Fruit fly (Drosophila melanogaster) whole organism: Measurements from ENCODE around the gene hh.

Source experiments
- CG8478 ChIP-seq: fragments of >200 bp; optimal IDR thresholded peaks from 2 replicates; lab custom pipeline; 2018; ENCODE audit warnings: inconsistent platforms
- Dll ChIP-seq: fragments of >200 bp; optimal IDR thresholded peaks from 2 replicates; lab custom pipeline; 2017
- EcR ChIP-seq, 2 experiments: fragments of >200 bp; optimal IDR thresholded peaks; 2 replicates each; lab custom pipeline; 2017; ENCODE audit warnings: missing biosample characterization in 2 of 2, missing genetic modification characterization in 2 of 2, missing genetic modification reagents in 2 of 2
- pan ChIP-seq: fragments of >200 bp; optimal IDR thresholded peaks from 2 replicates; lab custom pipeline; 2017
- psq ChIP-seq: fragments of >200 bp; optimal IDR thresholded peaks from 2 replicates; lab custom pipeline; 2017
- usp ChIP-seq: fragments of >200 bp; optimal IDR thresholded peaks from 2 replicates; lab custom pipeline; 2017; ENCODE audit warnings: missing biosample characterization, missing genetic modification characterization, mixed read lengths

hh gene

DNA sequence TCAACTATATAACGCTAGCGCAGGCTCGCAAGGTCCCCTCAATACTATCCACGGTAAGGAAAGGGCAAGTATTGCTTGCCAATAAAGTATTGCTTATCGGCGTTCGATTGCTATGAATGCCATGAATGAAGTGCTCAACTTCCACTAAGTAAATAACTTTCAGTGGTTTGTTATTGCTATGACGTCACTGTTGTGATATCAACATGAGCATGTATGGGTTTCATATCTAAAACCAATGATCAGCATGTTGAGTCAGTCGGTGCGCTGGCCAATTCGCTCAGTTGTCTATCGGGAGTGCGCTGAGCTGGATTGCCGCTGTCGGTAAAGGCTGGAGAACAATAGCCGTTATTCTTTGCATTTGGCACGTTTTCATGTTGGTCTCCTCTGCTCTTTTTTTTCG lies 20.8 kb downstream of the hh start:
- TF ChIP-seq psq (lab: Kevin White, UChicago) (no peak), usp (GFP tag; lab: Kevin White, UChicago) (no peak), Dll (no peak), CG8478 (lab: Kevin White, UChicago) (no peak), pan (lab: Kevin White, UChicago) (no peak), EcR (GFP tag; optimal IDR thresholded peaks at IDR 0.05; lab: Kevin White, UChicago) (no peak)

DNA sequence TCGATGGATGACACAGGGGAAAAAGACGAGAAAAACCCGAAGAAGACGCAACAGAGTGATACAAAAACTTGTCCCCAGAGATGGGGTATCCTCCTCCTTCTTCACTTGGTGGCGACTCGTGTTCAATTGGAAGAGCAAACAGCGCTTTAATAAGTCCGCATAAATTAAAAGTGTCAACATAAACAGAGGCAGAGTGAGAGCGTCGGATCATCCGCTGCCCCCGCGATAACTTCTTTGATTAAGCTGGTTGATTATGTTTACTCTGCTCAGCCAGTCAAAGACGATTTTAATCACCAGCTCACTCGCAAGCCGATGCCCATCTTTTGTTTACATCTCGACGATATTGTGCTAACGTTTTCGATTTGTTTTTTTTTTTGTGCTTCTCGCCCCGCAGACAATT lies 21.8 kb downstream of the hh start:
- TF ChIP-seq Dll: no peak

DNA sequence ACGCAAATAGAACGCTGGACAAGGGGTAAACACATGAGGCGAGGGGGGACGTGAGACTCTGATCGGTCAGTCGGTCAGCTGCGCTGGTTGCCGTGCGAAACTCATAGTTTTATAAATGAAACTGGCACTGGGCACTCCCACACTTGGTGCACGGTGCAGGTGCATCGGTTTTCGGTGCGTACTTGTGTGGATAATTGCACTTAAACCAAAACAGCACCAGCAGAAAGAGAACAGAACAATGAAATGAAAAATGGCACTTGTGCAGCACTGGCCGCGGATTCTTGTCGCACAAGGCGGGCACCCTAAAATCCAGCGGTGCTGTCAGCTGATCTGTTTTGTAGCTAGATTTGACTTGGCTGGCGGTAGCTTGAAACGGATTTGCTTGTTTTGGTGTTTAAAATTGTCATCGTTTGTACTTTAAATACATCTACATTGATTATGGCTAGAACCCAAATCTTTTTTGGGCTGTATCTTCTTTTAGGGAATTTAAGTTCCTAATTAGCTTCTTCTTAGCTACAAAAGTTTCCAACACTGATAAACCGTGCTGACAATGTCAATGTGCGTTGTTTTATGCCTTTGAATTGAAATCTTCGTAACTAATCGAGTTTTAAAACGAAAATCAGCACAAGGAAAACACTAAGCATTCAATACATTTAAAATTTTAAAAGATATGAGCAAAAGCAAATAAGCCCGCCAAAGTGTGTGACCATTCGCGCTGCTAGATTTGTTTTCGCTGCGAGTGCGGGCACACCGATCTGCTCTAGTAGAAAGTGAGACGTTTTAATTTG lies 23.8 kb downstream of the hh start, which contains the start of the genes Rassf and CenB1A:
Rassf (minus strand) TSS at position 249 of the 788 bp plus-strand sequence.
CenB1A (plus strand) TSS at position 718 of the 788 bp plus-strand sequence.
- TF ChIP-seq Dll (no peak), usp (GFP tag; lab: Kevin White, UChicago) (no peak), psq (lab: Kevin White, UChicago) (no peak), EcR (GFP tag; optimal IDR thresholded peaks at IDR 0.05; lab: Kevin White, UChicago) (no peak), pan (lab: Kevin White, UChicago) (no peak), CG8478 (lab: Kevin White, UChicago) (no peak)

DNA sequence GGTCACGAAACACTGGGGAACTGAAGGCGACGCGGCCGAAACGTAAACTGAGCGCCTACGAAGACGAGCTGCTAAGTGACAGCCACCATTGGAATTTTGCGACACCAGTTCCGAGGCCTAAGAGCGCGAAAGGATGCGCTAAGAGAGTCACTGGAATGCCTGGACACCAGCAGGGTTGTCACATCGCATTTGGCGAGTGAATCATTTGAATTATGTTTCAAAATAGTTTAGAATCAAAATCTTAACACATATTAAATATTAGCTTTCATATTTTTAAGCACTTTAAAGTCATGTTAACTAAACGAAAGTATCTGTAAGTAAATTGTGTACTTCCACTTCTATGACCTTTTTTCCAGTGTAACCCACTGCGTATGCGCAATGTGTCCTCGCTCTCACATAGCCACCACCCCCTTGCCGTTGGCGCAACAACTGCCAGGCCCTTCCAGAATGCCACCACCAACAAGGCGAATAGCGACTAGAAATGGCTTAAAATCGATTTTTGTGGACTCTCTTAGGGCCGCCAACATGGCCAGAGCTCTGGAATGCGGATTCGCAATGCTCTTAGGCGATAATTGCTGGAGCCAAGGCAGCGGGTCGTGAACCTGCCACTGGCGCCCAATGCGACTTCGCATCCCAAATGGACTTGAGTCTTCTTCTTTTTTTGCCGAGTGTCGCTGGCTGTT lies 28.9 kb downstream of the hh start, which contains the start of gene Cow:
Cow (minus strand) TSS at position 51 of the 683 bp plus-strand sequence.
- TF ChIP-seq usp (GFP tag; lab: Kevin White, UChicago): no peak
- TF ChIP-seq Dll: no peak
- TF ChIP-seq psq (lab: Kevin White, UChicago): no peak
- no peak for TF ChIP-seq EcR (GFP tag; optimal IDR thresholded peaks at IDR 0.05; lab: Kevin White, UChicago)
- no peak for TF ChIP-seq CG8478 (lab: Kevin White, UChicago)
- TF ChIP-seq pan (lab: Kevin White, UChicago): no peak

DNA sequence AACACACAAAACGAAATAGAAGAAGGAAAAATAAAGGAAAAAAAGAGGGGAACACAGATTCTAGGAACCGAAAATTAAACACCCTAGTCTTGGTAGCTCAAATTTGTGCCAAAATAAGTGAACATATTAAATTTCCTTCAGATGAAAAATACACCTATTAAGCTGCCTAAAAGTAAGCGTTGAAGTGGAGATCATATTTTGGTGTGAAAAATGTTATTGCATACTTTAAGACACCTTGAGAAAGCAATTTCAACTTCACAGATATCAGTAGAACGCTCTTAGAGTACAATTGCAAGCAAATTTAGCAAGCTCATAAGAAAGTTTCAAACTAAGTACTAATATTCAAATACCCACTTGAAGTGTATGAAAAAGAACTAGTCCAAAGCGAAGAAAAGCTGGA lies 31.0 kb downstream of the hh start:
- no peak for TF ChIP-seq Dll
- no peak for TF ChIP-seq EcR (GFP tag; optimal IDR thresholded peaks at IDR 0.05; lab: Kevin White, UChicago)
- no peak for TF ChIP-seq pan (lab: Kevin White, UChicago)
- no peak for TF ChIP-seq CG8478 (lab: Kevin White, UChicago)
- no peak for TF ChIP-seq usp (GFP tag; lab: Kevin White, UChicago)
- TF ChIP-seq psq (lab: Kevin White, UChicago): no peak

DNA sequence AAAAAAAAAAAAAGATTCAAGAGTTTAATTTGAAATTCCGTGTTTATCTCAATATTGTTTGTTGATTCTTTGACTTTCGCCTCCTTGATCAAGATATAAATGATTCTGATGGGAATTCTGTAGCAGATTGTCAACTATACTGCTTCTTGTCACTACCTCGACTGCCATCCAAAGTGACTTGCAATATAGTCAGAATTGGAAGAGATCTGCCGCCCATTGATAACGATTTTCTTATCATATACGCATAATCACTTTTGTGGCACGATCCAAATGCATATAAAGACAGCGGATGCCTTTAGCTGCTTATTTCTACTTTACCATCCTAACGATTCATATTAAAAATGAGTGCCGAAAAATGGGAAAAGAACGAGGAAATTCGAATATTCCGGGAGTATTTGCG lies 42.5 kb downstream of the hh start, which contains the start of gene CG6738:
CG6738 (plus strand) TSS at position 301 of the 400 bp plus-strand sequence.
- TF ChIP-seq CG8478 (lab: Kevin White, UChicago): no peak
- no peak for TF ChIP-seq usp (GFP tag; lab: Kevin White, UChicago)
- TF ChIP-seq Dll: no peak
- TF ChIP-seq EcR (GFP tag; optimal IDR thresholded peaks at IDR 0.05; lab: Kevin White, UChicago): no peak
- TF ChIP-seq psq (lab: Kevin White, UChicago): no peak
- TF ChIP-seq pan (lab: Kevin White, UChicago): no peak

DNA sequence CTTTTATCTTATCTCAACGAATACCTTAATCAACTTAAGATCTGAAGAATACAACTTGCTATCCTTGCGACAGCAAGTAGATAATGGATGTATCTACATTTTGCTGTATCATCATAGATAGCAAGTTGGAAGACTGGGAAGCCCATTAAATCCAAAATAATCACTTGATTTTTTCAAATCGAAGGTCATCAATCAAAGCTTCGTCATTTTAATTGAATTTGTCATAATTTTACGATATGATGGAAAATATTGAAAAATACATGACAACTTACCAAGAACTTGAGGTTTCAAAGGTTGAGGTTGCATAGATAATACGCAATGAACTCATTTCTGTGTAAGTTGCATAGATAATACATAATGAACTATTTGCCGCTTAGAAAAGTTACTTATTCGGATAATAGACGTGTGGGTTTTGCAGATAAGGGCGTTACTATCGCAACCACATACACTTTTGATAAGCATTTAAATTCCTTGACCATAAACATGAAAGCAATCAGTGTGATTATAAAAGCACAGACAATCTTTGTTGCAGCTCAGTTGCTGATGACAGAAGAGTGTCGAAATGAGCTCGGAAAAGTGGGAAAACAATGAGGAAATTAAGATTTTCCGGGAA lies 44.4 kb downstream of the hh start, which contains the start of gene CG6733:
CG6733 (plus strand) TSS at position 532 of the 613 bp plus-strand sequence.
- TF ChIP-seq Dll: no peak

DNA sequence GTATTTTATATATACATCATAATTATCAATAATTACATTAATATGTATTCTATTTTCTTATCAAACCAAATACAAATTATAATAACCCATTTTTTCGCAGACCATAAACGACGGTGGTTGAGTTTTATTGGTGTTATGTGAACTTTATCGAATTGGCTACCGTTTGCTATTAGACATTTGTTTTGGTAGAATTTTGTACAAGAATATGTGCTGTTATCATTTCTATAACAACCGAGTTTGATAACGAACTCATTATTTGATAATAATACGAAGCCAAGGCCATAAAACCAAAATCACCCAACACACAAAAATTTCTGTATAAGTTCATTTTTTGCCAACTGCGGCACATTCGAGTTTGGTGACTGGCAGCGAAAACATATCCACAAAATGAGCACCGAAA lies 46.4 kb downstream of the hh start, which contains the start of gene CG17109:
CG17109 (plus strand) TSS at position 345 of the 400 bp plus-strand sequence.
- TF ChIP-seq EcR (GFP tag; optimal IDR thresholded peaks at IDR 0.05; lab: Kevin White, UChicago) (no peak), usp (GFP tag; lab: Kevin White, UChicago) (no peak), psq (lab: Kevin White, UChicago) (no peak), CG8478 (lab: Kevin White, UChicago) (no peak), pan (lab: Kevin White, UChicago) (no peak), Dll (no peak)

DNA sequence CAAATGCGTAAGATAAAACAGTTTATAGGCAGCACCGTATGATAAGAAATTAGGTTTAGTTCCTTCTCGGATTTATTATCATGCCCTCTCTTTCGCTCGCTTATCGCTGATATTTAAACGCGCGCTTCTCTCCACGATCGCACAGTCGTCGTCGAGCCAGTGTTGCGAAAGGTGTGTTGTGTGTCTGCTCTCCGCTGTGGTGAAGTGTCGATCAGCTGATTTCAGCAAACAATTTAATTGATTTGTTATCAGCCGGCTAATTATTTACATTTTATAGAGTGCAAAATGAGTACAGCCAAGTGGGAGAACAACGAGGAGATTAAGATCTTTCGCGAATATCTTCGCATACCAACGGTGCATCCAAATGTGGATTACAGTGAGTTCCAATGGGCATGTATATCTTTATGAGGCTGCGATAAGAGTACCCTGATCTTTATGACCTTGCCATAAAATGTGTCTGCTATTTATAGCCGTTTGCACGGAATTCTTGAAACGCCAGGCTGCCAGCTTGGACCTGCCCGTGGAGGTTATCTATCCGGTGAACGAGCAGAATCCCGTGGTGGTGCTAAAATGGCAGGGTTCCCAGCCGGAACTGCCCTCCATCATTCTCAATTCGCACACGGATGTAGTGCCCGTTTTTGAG lies 50.0 kb downstream of the hh start, which contains the start of the genes CG17110 and CG6726:
CG17110 (plus strand) TSS at position 139 of the 643 bp plus-strand sequence.
CG6726 (plus strand) TSS at position 139 of the 643 bp plus-strand sequence.
- TF ChIP-seq Dll: no peak
- no peak for TF ChIP-seq CG8478 (lab: Kevin White, UChicago)
- TF ChIP-seq pan (lab: Kevin White, UChicago): no peak
- no peak for TF ChIP-seq psq (lab: Kevin White, UChicago)
- TF ChIP-seq usp (GFP tag; lab: Kevin White, UChicago): no peak
- no peak for TF ChIP-seq EcR (GFP tag; optimal IDR thresholded peaks at IDR 0.05; lab: Kevin White, UChicago)

DNA sequence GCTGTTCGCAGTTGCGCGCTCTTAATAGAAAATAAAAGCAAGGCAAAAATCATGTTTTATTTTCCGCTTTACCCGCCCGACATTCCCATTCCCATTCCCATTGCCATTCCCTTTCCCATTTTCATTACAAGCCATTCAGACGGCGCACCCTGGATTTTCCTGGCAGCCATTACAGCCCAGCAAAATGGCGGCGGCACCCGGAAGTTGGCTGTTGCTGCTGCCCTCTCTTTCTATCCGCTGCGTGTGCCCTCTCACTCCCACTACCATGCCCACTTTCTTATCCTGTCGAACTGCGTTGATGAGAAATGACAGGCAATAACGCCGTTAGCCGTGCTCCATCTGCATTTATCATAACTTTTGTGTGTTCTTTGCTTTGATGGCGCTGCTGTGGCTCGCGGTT lies 53.5 kb downstream of the hh start:
- TF ChIP-seq usp (GFP tag; lab: Kevin White, UChicago) (no peak), Dll (no peak), CG8478 (lab: Kevin White, UChicago) (no peak), EcR (GFP tag; optimal IDR thresholded peaks at IDR 0.05; lab: Kevin White, UChicago) (no peak), psq (lab: Kevin White, UChicago) (no peak), pan (lab: Kevin White, UChicago) (no peak)

DNA sequence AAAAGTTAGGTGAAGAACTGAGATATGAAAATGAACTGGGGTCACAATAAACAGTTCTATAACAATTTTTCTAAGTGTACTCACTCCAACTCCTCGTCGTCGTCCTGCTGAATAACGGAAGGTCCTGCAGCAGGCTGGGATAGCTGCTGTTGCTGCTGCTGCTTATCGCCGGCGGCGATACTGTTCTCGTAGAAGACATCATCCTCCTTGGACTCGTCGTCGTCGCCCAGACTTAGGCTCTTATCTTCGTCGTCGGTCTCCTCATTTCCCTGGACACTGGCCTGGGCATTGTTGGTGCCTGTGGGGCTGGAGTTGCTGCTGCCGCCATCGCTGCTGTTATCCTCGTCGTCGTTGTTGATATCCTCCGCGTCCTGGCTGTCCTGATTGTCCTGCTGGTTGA lies 60.4 kb downstream of the hh start:
- TF ChIP-seq usp (GFP tag; lab: Kevin White, UChicago) (no peak), CG8478 (lab: Kevin White, UChicago) (no peak), Dll (no peak), pan (lab: Kevin White, UChicago) (no peak), psq (lab: Kevin White, UChicago) (no peak), EcR (GFP tag; optimal IDR thresholded peaks at IDR 0.05; lab: Kevin White, UChicago) (no peak)
